Worm (Caenorhabditis elegans) whole organism, young adult: Measurements from ENCODE around the gene dnj-11.

Experiments
- bed-1 ChIP-seq: fragments of 200-800 bp; sonication (Bioruptor generic); IDR thresholded peaks from 2 replicates; pipeline ENCODE4 v1.3.6; 2022; ENCODE audit warnings: missing genetic modification reagents, missing genetic modification characterization, missing compliant biosample characterization
- zfh-2 ChIP-seq: fragments of 200-800 bp; sonication (Bioruptor generic); conservative IDR thresholded peaks from 2 replicates; pipeline ENCODE4 v1.3.6; 2022; ENCODE audit warnings: missing genetic modification reagents, missing genetic modification characterization, missing compliant biosample characterization

DNA sequence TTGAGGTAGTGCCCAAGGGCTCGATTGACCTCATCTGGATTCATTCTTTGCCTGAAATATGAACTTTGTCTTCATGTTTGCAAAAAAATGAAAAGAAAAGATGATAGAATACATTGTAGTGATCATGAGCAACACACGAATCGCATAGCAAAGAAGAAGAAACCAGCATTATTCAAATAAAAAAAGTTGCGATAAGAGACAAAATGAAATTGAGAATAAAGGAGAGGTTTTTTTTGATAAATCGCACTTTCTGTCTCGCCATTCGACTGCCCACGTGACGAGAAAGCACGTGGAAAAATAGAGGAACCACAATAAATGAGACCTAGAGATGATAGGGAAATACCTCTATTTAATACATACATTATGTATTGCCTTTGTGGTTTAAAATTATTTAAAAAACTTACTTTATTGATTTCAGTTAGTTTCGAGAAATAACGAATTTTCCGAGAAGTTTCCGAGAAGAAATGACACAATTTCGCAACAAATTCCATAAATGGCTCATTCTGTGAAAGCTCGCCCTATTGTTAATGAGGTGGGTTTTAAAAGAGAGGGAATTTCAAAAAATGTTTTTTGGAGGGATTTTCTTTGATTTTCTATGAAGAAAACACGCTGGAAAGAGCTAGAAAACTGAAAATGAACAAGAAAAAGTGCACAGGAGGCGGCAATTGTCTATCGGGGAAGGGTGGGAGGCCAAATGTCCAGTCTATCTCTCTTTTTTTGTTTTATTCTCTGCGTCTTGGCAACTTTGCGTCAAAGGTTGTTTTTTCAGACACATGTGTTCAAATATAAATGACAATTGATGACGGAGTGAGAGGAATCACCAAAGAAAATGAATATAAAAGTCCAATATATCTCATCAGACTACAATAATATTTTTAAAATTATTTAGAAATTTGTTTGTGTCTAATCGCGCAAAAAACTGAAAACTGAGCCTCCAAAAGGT is 30.0 kb upstream of the dnj-11 start, which contains the start of gene paqr-1:
- TF ChIP-seq zfh-2 (GFP tag; lab: Robert Waterston, UW) (no peak), bed-1 (GFP tag; lab: Robert Waterston, UW) (no peak)
